Worm (Caenorhabditis elegans) whole organism, L4 larva: ENCODE results near the gene fipr-19.

Experiments used
- Y48G9A.11 ChIP-seq: fragments of 200-800 bp; sonication (Bioruptor generic); IDR thresholded peaks from 2 replicates; pipeline ENCODE4 v1.3.6; 2022; ENCODE audit warnings: missing genetic modification reagents, missing genetic modification characterization, missing compliant biosample characterization
- dmd-8 ChIP-seq: fragments of 200-800 bp; sonication (Bioruptor generic); IDR thresholded peaks from 2 replicates; pipeline ENCODE4 v1.3.6; 2022; ENCODE audit warnings: missing genetic modification characterization, missing compliant biosample characterization
- dpl-1 ChIP-seq: fragments of 150-350 bp; optimal IDR thresholded peaks from 2 replicates; lab custom pipeline; 2014; ENCODE audit warnings: missing biosample characterization, missing genetic modification reagents, missing genetic modification characterization
- dve-1 ChIP-seq: sonication (generic microtip); optimal IDR thresholded peaks from 2 replicates; lab custom pipeline; 2017; ENCODE audit warnings: antibody characterized with exemption, mild to moderate bottlenecking, missing genetic modification characterization, missing compliant biosample characterization; ENCODE audit not compliant: insufficient read depth
- fos-1 ChIP-seq: fragments of 150-350 bp; optimal IDR thresholded peaks from 2 replicates; lab custom pipeline; 2014; ENCODE audit warnings: missing biosample characterization, missing genetic modification characterization
- jun-1 ChIP-seq: fragments of 150-350 bp; optimal IDR thresholded peaks from 2 replicates; lab custom pipeline; 2014; ENCODE audit warnings: missing biosample characterization, missing genetic modification reagents, missing genetic modification characterization
- mep-1 ChIP-seq: fragments of 150-350 bp; sonication (generic microtip); optimal IDR thresholded peaks from 3 replicates; lab custom pipeline; 2014; ENCODE audit warnings: missing biosample characterization, missing genetic modification characterization
- nhr-102 ChIP-seq: sonication (generic microtip); optimal IDR thresholded peaks from 2 replicates; lab custom pipeline; 2016; ENCODE audit warnings: mild to moderate bottlenecking, missing genetic modification characterization, moderate library complexity, missing compliant biosample characterization
- nhr-11 ChIP-seq: fragments of 150-350 bp; optimal IDR thresholded peaks from 2 replicates; lab custom pipeline; 2014; ENCODE audit warnings: missing biosample characterization, missing genetic modification characterization
- nhr-42 ChIP-seq: fragments of 200-800 bp; sonication (Bioruptor generic); IDR thresholded peaks from 2 replicates; pipeline ENCODE4 v1.3.6; 2022; ENCODE audit warnings: missing genetic modification characterization, missing compliant biosample characterization
- pha-4 ChIP-seq, 2 experiments: fragments of 150-350 bp in 1 of 2; fragments of 200-800 bp in 1 of 2; sonication (Bioruptor generic) in 1 of 2; IDR thresholded peaks in 1 of 2; optimal IDR thresholded peaks in 1 of 2; 2 replicates each; pipeline versions ENCODE4 v1.3.6 to Lab custom; 2014 to 2022; ENCODE audit warnings: missing genetic modification characterization in 2 of 2, missing genetic modification reagents in 2 of 2, missing biosample characterization in 1 of 2, missing compliant biosample characterization in 1 of 2
- pqm-1 ChIP-seq: sonication (generic microtip); optimal IDR thresholded peaks from 2 replicates; lab custom pipeline; 2017; ENCODE audit warnings: missing biosample characterization, missing genetic modification characterization
- unc-62 ChIP-seq, 3 experiments: fragments of 150-350 bp in 1 of 3; sonication (generic microtip); optimal IDR thresholded peaks in 2 of 3; peaks in 1 of 3; 1 replicate in 1 of 3; 2 replicates in 2 of 3; lab custom pipeline; 2014 to 2017; ENCODE audit warnings: missing biosample characterization in 3 of 3, missing genetic modification characterization in 3 of 3, missing genetic modification reagents in 3 of 3, missing genotype in 1 of 3
- zfp-2 ChIP-seq: sonication (generic microtip); optimal IDR thresholded peaks from 2 replicates; lab custom pipeline; 2016; ENCODE audit warnings: mild to moderate bottlenecking, missing genetic modification characterization, missing compliant biosample characterization

- TF ChIP-seq Y48G9A.11 (no peak), nhr-11 (tag; lab: Kevin White, UChicago) (no peak), mep-1 (tag; lab: Kevin White, UChicago) (no peak), pqm-1 (tag; lab: Kevin White, UChicago) (no peak), dve-1 (no peak), dmd-8 (GFP tag; lab: Robert Waterston, UW) (no peak), dpl-1 (no peak), nhr-102 (tag; lab: Kevin White, UChicago) (no peak), zfp-2 (no peak), fos-1 (tag; lab: Kevin White, UChicago) (no peak), pha-4 (GFP tag; IDR thresholded peaks at IDR 0.05; lab: Robert Waterston, UW) (no peak), pha-4 (tag; optimal IDR thresholded peaks at IDR 0.05; lab: Kevin White, UChicago) (no peak), jun-1 (no peak), nhr-42 (GFP tag; lab: Robert Waterston, UW) (no peak), unc-62 (GFP tag; optimal IDR thresholded peaks at IDR 0.05 in 1 of 2; lab: Kevin White, UChicago) (peak in 1 of 2 experiments; percentile 53), unc-62 (tag; optimal IDR thresholded peaks at IDR 0.05; lab: Kevin White, UChicago) (no peak)
These were observed 1.3 kb upstream of the fipr-19 start, which contains the start of gene mls-1 for ce11 chrIII:7460018-7460417.
